Fruit fly (Drosophila melanogaster) whole organism, embryonic: ENCODE results near the gene Cka.

Source experiments
- Abd-B ChIP-seq: fragments of 200-800 bp; sonication (Bioruptor generic); optimal IDR thresholded peaks from 2 replicates; lab custom pipeline; 2018; ENCODE audit warnings: missing biosample characterization, mild to moderate bottlenecking, missing genetic modification characterization, moderate library complexity
- Ada2b ChIP-seq: fragments of 200-800 bp; sonication (Bioruptor generic); IDR thresholded peaks from 2 replicates; pipeline ENCODE4 v1.3.6; 2022; ENCODE audit warnings: missing biosample characterization, missing genetic modification characterization
- Atf-2 ChIP-seq: fragments of 200-800 bp; sonication (Bioruptor generic); optimal IDR thresholded peaks from 2 replicates; lab custom pipeline; 2016; ENCODE audit warnings: missing biosample characterization, missing genetic modification characterization
- Atf6 ChIP-seq: fragments of 200-800 bp; sonication (Bioruptor generic); IDR thresholded peaks from 2 replicates; pipeline ENCODE4 v1.3.6; 2022; ENCODE audit warnings: missing biosample characterization, missing genetic modification characterization
- Awh ChIP-seq: fragments of 200-800 bp; sonication (Bioruptor generic); IDR thresholded peaks from 2 replicates; pipeline ENCODE4, ENCODE4 v1.3.6; 2022; ENCODE audit warnings: missing biosample characterization, missing genetic modification characterization
- B-H1 ChIP-seq: fragments of 200-800 bp; sonication (Bioruptor generic); IDR thresholded peaks from 3 replicates; pipeline ENCODE4 v1.3.6; 2022; ENCODE audit warnings: missing biosample characterization, missing genetic modification characterization
- Blimp-1 ChIP-seq: fragments of 200-800 bp; sonication (Bioruptor generic); optimal IDR thresholded peaks from 3 replicates; lab custom pipeline; 2018; ENCODE audit warnings: missing biosample characterization, missing genetic modification characterization, mild to moderate bottlenecking, moderate library complexity, missing genetic modification reagents
- CG1024 ChIP-seq: fragments of 200-800 bp; sonication (Bioruptor generic); IDR thresholded peaks from 2 replicates; pipeline ENCODE4 v1.3.6; 2022; ENCODE audit warnings: missing biosample characterization, missing genetic modification characterization
- CG10654 ChIP-seq: fragments of 200-800 bp; sonication (Bioruptor generic); optimal IDR thresholded peaks from 2 replicates; lab custom pipeline; 2016; ENCODE audit warnings: missing biosample characterization, missing genetic modification characterization
- CG11695 ChIP-seq: fragments of 200-800 bp; sonication (Bioruptor generic); IDR thresholded peaks from 3 replicates; pipeline ENCODE4 v1.3.6; 2022; ENCODE audit warnings: missing biosample characterization, missing genetic modification characterization
- CG12299 ChIP-seq: fragments of 200-800 bp; sonication (Bioruptor generic); optimal IDR thresholded peaks from 2 replicates; lab custom pipeline; 2018; ENCODE audit warnings: missing biosample characterization, mild to moderate bottlenecking, missing genetic modification characterization
- CG12769 ChIP-seq: fragments of 200-800 bp; sonication (Bioruptor generic); optimal IDR thresholded peaks from 2 replicates; lab custom pipeline; 2019; ENCODE audit warnings: missing biosample characterization, mild to moderate bottlenecking, missing genetic modification characterization, moderate library complexity
- CG14050 ChIP-seq: fragments of 200-800 bp; sonication (Bioruptor generic); IDR thresholded peaks from 3 replicates; pipeline ENCODE4 v1.3.6; 2022; ENCODE audit warnings: missing biosample characterization, missing genetic modification characterization
- CG1602 ChIP-seq: fragments of 200-800 bp; sonication (Bioruptor generic); optimal IDR thresholded peaks from 3 replicates; lab custom pipeline; 2016; ENCODE audit warnings: missing biosample characterization, missing genetic modification characterization
- CG1832 ChIP-seq: fragments of 200-800 bp; sonication (Bioruptor generic); optimal IDR thresholded peaks from 2 replicates; lab custom pipeline; 2017; ENCODE audit warnings: missing biosample characterization, mild to moderate bottlenecking, missing genetic modification characterization, inconsistent platforms
- CG2712 ChIP-seq: fragments of 200-800 bp; optimal IDR thresholded peaks from 3 replicates; lab custom pipeline; 2019; ENCODE audit warnings: missing biosample characterization, mild to moderate bottlenecking, missing genetic modification characterization, moderate library complexity
- CG31224 ChIP-seq: fragments of 200-800 bp; sonication (Bioruptor generic); IDR thresholded peaks from 2 replicates; pipeline ENCODE4 v1.3.6; 2022; ENCODE audit warnings: missing biosample characterization, missing genetic modification characterization
- CG6813 ChIP-seq: fragments of 200-800 bp; sonication (Bioruptor generic); optimal IDR thresholded peaks from 2 replicates; lab custom pipeline; 2017; ENCODE audit warnings: missing biosample characterization, missing genetic modification characterization, mild to moderate bottlenecking, moderate library complexity, missing genetic modification reagents
- CG7556 ChIP-seq: fragments of 200-800 bp; sonication (Bioruptor generic); optimal IDR thresholded peaks from 2 replicates; lab custom pipeline; 2017; ENCODE audit warnings: missing biosample characterization, mild to moderate bottlenecking, missing genetic modification characterization
- CG8281 ChIP-seq: fragments of 200-800 bp; sonication (Bioruptor generic); optimal IDR thresholded peaks from 2 replicates; lab custom pipeline; 2018; ENCODE audit warnings: missing biosample characterization, mild to moderate bottlenecking, missing genetic modification characterization, moderate library complexity
- CG8290 ChIP-seq, 3 experiments: fragments of 200-800 bp; sonication (Bioruptor generic); optimal IDR thresholded peaks; 2 replicates each; lab custom pipeline; 2016 to 2019; ENCODE audit warnings: missing biosample characterization in 3 of 3, missing genetic modification characterization in 3 of 3, mild to moderate bottlenecking in 2 of 3, moderate library complexity in 1 of 3
- CG8924 ChIP-seq: fragments of 200-800 bp; optimal IDR thresholded peaks from 3 replicates; lab custom pipeline; 2019; ENCODE audit warnings: missing biosample characterization, mild to moderate bottlenecking, missing genetic modification characterization, moderate library complexity
- CG9932 ChIP-seq: fragments of 200-800 bp; sonication (Bioruptor generic); IDR thresholded peaks from 2 replicates; pipeline ENCODE4 v1.3.6; 2022; ENCODE audit warnings: missing biosample characterization, missing genetic modification characterization
- Eip74EF ChIP-seq, 2 experiments: fragments of 200-800 bp in 1 of 2; fragments of >200 bp in 1 of 2; sonication (Bioruptor generic) in 1 of 2; optimal IDR thresholded peaks; 2 replicates each; lab custom pipeline; 2017 to 2019; ENCODE audit warnings: missing biosample characterization in 2 of 2, missing genetic modification characterization in 2 of 2, mild to moderate bottlenecking in 1 of 2, moderate library complexity in 1 of 2
- Gug ChIP-seq: fragments of 200-800 bp; sonication (Bioruptor generic); IDR thresholded peaks from 4 replicates; pipeline ENCODE4 v1.3.6; 2022; ENCODE audit warnings: missing biosample characterization, missing genetic modification characterization
- Mad ChIP-seq: fragments of 200-800 bp; sonication (Bioruptor generic); optimal IDR thresholded peaks from 2 replicates; lab custom pipeline; 2016; ENCODE audit warnings: missing biosample characterization, missing genetic modification characterization
- Med ChIP-seq: fragments of 200-800 bp; sonication (Bioruptor generic); peaks from one replicate; lab custom pipeline; 2016; ENCODE audit warnings: missing biosample characterization, missing genetic modification characterization, mild to moderate bottlenecking, inconsistent platforms, moderate library complexity
- NC2β ChIP-seq: fragments of 200-800 bp; sonication (Bioruptor generic); optimal IDR thresholded peaks from 2 replicates; lab custom pipeline; 2016; ENCODE audit warnings: missing biosample characterization, missing genetic modification characterization
- Nf-YB ChIP-seq: fragments of 200-800 bp; sonication (Bioruptor generic); optimal IDR thresholded peaks from 3 replicates; lab custom pipeline; 2019; ENCODE audit warnings: missing biosample characterization, mild to moderate bottlenecking, missing genetic modification characterization, moderate library complexity
- PHDP ChIP-seq: fragments of 200-800 bp; sonication (Bioruptor generic); optimal IDR thresholded peaks from 3 replicates; lab custom pipeline; 2018; ENCODE audit warnings: missing biosample characterization, mild to moderate bottlenecking, missing genetic modification characterization, moderate library complexity
- Rfx ChIP-seq: fragments of 200-800 bp; sonication (Bioruptor generic); IDR thresholded peaks from 2 replicates; pipeline ENCODE4 v1.3.6; 2022; ENCODE audit warnings: missing biosample characterization, missing genetic modification characterization
- Taf1 ChIP-seq: fragments of 200-800 bp; sonication (Bioruptor generic); IDR thresholded peaks from 2 replicates; pipeline ENCODE4 v1.3.6; 2022; ENCODE audit warnings: missing biosample characterization, missing genetic modification characterization
- chinmo ChIP-seq: fragments of 200-800 bp; sonication (Bioruptor generic); IDR thresholded peaks from 4 replicates; pipeline ENCODE4 v1.3.6; 2022; ENCODE audit warnings: missing biosample characterization, missing genetic modification characterization; ENCODE audit not compliant: partially characterized antibody
- croc ChIP-seq: fragments of 200-800 bp; sonication (Bioruptor generic); conservative IDR thresholded peaks from 3 replicates; pipeline ENCODE4 v1.3.6; 2022; ENCODE audit warnings: missing biosample characterization, missing genetic modification characterization
- gem ChIP-seq: fragments of 200-800 bp; sonication (Bioruptor generic); optimal IDR thresholded peaks from 2 replicates; lab custom pipeline; 2019; ENCODE audit warnings: missing biosample characterization, mild to moderate bottlenecking, missing genetic modification characterization, moderate library complexity
- hbn ChIP-seq: fragments of 200-800 bp; sonication (Bioruptor generic); IDR thresholded peaks from 2 replicates; pipeline ENCODE4 v1.3.6; 2022; ENCODE audit warnings: missing biosample characterization, missing genetic modification characterization; ENCODE audit not compliant: partially characterized antibody
- kay ChIP-seq: fragments of 200-800 bp; sonication (Bioruptor generic); optimal IDR thresholded peaks from 2 replicates; lab custom pipeline; 2016; ENCODE audit warnings: missing biosample characterization, missing genetic modification characterization
- odd ChIP-seq: fragments of 200-800 bp; sonication (Bioruptor generic); optimal IDR thresholded peaks from 2 replicates; lab custom pipeline; 2017; ENCODE audit warnings: missing biosample characterization, mild to moderate bottlenecking, missing genetic modification characterization
- prd ChIP-seq, 3 experiments: fragments of >200 bp in 2 of 3; fragments of 200-800 bp in 1 of 3; sonication (Bioruptor generic) in 1 of 3; optimal IDR thresholded peaks in 2 of 3; IDR thresholded peaks in 1 of 3; 2 replicates in 2 of 3; 3 replicates in 1 of 3; pipeline versions ENCODE4 v1.3.6 to Lab custom; 2017 to 2022; ENCODE audit warnings: missing biosample characterization in 1 of 3, missing genetic modification characterization in 1 of 3
- row ChIP-seq: fragments of 200-800 bp; sonication (Bioruptor generic); IDR thresholded peaks from 3 replicates; pipeline ENCODE4 v1.3.6; 2022; ENCODE audit warnings: missing biosample characterization, missing genetic modification characterization
- sens ChIP-seq: fragments of 200-800 bp; sonication (Bioruptor generic); peaks from one replicate; lab custom pipeline; 2016; ENCODE audit warnings: missing biosample characterization, missing genetic modification characterization
- seq ChIP-seq: fragments of 200-800 bp; sonication (Bioruptor generic); IDR thresholded peaks from 2 replicates; pipeline ENCODE4 v1.3.6; 2022; ENCODE audit warnings: missing biosample characterization, missing genetic modification characterization
- slou ChIP-seq: fragments of 200-800 bp; sonication (Bioruptor generic); optimal IDR thresholded peaks from 3 replicates; lab custom pipeline; 2016; ENCODE audit warnings: missing biosample characterization, missing genetic modification characterization
- toy ChIP-seq: fragments of 200-800 bp; sonication (Bioruptor generic); IDR thresholded peaks from 2 replicates; pipeline ENCODE4 v1.3.6; 2022; ENCODE audit warnings: missing biosample characterization, missing genetic modification characterization
- wek ChIP-seq: fragments of 200-800 bp; sonication (Bioruptor generic); optimal IDR thresholded peaks from 3 replicates; lab custom pipeline; 2018; ENCODE audit warnings: missing biosample characterization, mild to moderate bottlenecking, missing genetic modification characterization, moderate library complexity
- yki ChIP-seq: fragments of >200 bp; optimal IDR thresholded peaks from 3 replicates; lab custom pipeline; 2018

Gene Cka

dm6 chr2L:8031588-8031987 lies 1.1 kb downstream of the Cka start (continued):
- no peak for TF ChIP-seq Ada2b
- no peak for TF ChIP-seq CG8290 (GFP tag; optimal IDR thresholded peaks at IDR 0.05; lab: Kevin White, UChicago)
- peak in 1 of 2 experiments; percentile 47 for TF ChIP-seq CG8290 (tag; optimal IDR thresholded peaks at IDR 0.05; lab: Kevin White, UChicago)
- no peak for TF ChIP-seq PHDP (tag; lab: Kevin White, UChicago)
- TF ChIP-seq chinmo (GFP tag; lab: Robert Waterston, UW), result peak; percentile 79; the same call in 2 of the 4 replicates
- TF ChIP-seq CG6813 (GFP tag; lab: Kevin White, UChicago), result peak; percentile 27
- TF ChIP-seq CG1832 (GFP tag; lab: Kevin White, UChicago), result peak; percentile 68
- TF ChIP-seq toy, result no peak

- TF ChIP-seq sens (GFP tag; lab: Kevin White, UChicago), result peak; percentile 12
- TF ChIP-seq Med (GFP tag; lab: Kevin White, UChicago), result peak; percentile 42
- peak; percentile 9 for TF ChIP-seq gem (tag; lab: Kevin White, UChicago)
- TF ChIP-seq prd (optimal IDR thresholded peaks at IDR 0.05; lab: Kevin White, UChicago), result no peak
- no peak for TF ChIP-seq prd (GFP tag; IDR thresholded peaks at IDR 0.05; lab: Robert Waterston, UW)
- peak; percentile 27; the same call in 1 of the 3 replicates for TF ChIP-seq row (GFP tag; lab: Robert Waterston, UW)
- TF ChIP-seq, all 482 proteins: peak for 4
Observed at dm6 chr2L:8033756-8034155, 3.2 kb downstream of the Cka start.

dm6 chr2L:8034734-8035133 lies 4.2 kb downstream of the Cka start:
- TF ChIP-seq CG14050 (GFP tag; lab: Robert Waterston, UW) (peak; percentile 50; the same call in 1 of the 3 replicates), Atf-2 (GFP tag; lab: Kevin White, UChicago) (peak; percentile 28), Taf1 (0 out of 2 replicates have a peak, but pooled peaks have one; percentile 7), Rfx (GFP tag; lab: Robert Waterston, UW) (peak; percentile 69), CG1024 (GFP tag; lab: Robert Waterston, UW) (peak; percentile 24; the same call in 1 of the 2 replicates), CG8924 (peak; percentile 66), CG8281 (tag; lab: Kevin White, UChicago) (no peak), seq (GFP tag; lab: Robert Waterston, UW) (peak; percentile 78), CG2712 (peak; percentile 67), CG7556 (GFP tag; lab: Kevin White, UChicago) (peak; percentile 53), Nf-YB (GFP tag; lab: Kevin White, UChicago) (peak; percentile 15), slou (GFP tag; lab: Kevin White, UChicago) (no peak), Atf6 (peak; percentile 65), odd (GFP tag; lab: Kevin White, UChicago) (peak; percentile 4), CG11695 (GFP tag; lab: Robert Waterston, UW) (peak; percentile 83), wek (GFP tag; lab: Kevin White, UChicago) (peak; percentile 29), NC2β (GFP tag; lab: Kevin White, UChicago) (no peak), Mad (GFP tag; lab: Kevin White, UChicago) (no peak), CG1602 (peak; percentile 0), CG12299 (tag; lab: Kevin White, UChicago) (peak; percentile 16), CG9932 (GFP tag; lab: Robert Waterston, UW) (peak; percentile 31; the same call in 1 of the 2 replicates), chinmo (GFP tag; lab: Robert Waterston, UW) (no peak), B-H1 (peak; percentile 43; the same call in 2 of the 3 replicates), kay (GFP tag; lab: Kevin White, UChicago) (no peak), Blimp-1 (GFP tag; lab: Kevin White, UChicago) (peak; percentile 63), Abd-B (GFP tag; lab: Kevin White, UChicago) (peak; percentile 11), CG10654 (peak; percentile 7), CG12769 (peak; percentile 70), sens (GFP tag; lab: Kevin White, UChicago) (peak; percentile 92), Awh (GFP tag; lab: Robert Waterston, UW) (peak; percentile 63; the same call in 1 of the 2 replicates), CG31224 (no peak), yki (no peak), Gug (0 out of 4 replicates have a peak, but pooled peaks have one; percentile 7), Eip74EF (GFP tag; optimal IDR thresholded peaks at IDR 0.05; lab: Kevin White, UChicago) (peak in 1 of 2 experiments; percentile 49), croc (GFP tag; lab: Robert Waterston, UW) (0 out of 3 replicates have a peak, but pooled peaks have one; percentile 13), hbn (no peak)
